Fruit fly (Drosophila melanogaster): ENCODE data around the gene mtm.

DNA sequence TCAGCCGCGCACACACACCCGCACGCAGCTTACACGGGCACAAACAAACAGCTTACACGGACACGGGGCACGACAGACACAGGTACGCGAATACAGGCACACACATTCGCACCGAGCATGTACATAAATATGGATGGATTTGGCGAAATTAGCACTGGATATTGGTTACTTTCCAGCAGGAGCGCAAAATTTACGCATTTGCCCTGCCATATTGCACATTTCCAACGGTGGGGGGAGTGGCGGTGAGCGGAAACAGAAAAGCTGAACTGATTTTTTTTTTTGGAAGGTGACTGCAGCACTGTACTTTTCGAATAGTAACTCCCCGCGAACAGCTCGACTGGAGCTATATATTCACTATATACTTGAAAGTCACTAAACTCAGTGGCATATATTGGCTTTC, 38.4 kb downstream of the mtm start:
- no peak for TF ChIP-seq Dll (optimal IDR thresholded peaks at IDR 0.05)
- TF ChIP-seq usp (GFP tag; optimal IDR thresholded peaks at IDR 0.05), result no peak
- no peak for TF ChIP-seq EcR (GFP tag; optimal IDR thresholded peaks at IDR 0.05)
- TF ChIP-seq CG8478 (optimal IDR thresholded peaks at IDR 0.05), result no peak
- TF ChIP-seq psq (optimal IDR thresholded peaks at IDR 0.05), result no peak
- no peak for TF ChIP-seq pan (optimal IDR thresholded peaks at IDR 0.05)
